Worm (Caenorhabditis elegans): ENCODE results near the gene Y61A9LA.1.

DNA sequence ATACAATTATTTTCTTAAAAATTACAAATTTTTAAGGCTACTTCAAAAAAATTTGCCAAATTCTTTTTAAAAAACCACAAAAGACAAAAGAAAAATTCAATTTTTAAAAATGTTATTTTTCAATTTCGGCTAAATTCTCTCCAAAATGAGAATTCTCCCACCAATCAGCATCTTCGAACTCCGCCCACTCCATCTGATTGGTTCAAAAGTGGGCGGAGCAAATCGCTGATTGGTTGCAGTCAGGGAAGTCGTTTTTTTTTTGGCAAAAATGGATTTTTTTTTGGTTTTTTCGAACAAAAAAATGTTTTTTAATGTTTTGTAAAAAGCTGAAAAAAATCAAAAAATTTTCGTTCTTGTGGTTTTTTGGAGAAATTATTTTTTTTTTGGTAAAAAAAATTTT is 45.3 kb upstream of the Y61A9LA.1 start:
- TF ChIP-seq ZK185.1 (tag; optimal IDR thresholded peaks at IDR 0.05; ENCODE audit: poor library complexity, severe bottlenecking) (no peak), mel-28 (tag; optimal IDR thresholded peaks at IDR 0.05; ENCODE audit: borderline replicate concordance) (no peak), ztf-18 (tag; optimal IDR thresholded peaks at IDR 0.05) (no peak), ama-1 (optimal IDR thresholded peaks at IDR 0.05) (no peak), ama-1 (GFP tag; optimal IDR thresholded peaks at IDR 0.05) (no peak), tbx-9 (tag; optimal IDR thresholded peaks at IDR 0.05; ENCODE audit: borderline replicate concordance) (no peak), nfya-1 (tag; optimal IDR thresholded peaks at IDR 0.05; ENCODE audit: borderline replicate concordance, insufficient read depth) (no peak), cebp-1 (GFP tag; IDR thresholded peaks at IDR 0.05) (no peak), cebp-1 (tag; optimal IDR thresholded peaks at IDR 0.05) (no peak), snpc-4 (GFP tag; optimal IDR thresholded peaks at IDR 0.05) (no peak), snpc-4 (tag; optimal IDR thresholded peaks at IDR 0.05) (no peak), F57C9.4 (tag; optimal IDR thresholded peaks at IDR 0.05) (no peak), dpl-1 (GFP tag; optimal IDR thresholded peaks at IDR 0.05) (no peak)

Data from whole organism, young adult.